Worm (Caenorhabditis elegans) whole organism, L2 larva: ENCODE results near the gene clec-149.
A peak's percentile ranks its signal among the peaks of the same experiment; 100 is the strongest.

Experiments used
- C34F6.9 ChIP-seq: fragments of 150-350 bp; optimal IDR thresholded peaks from 2 replicates; lab custom pipeline; 2014; ENCODE audit warnings: missing biosample characterization, missing genetic modification characterization
- F13H6.1 ChIP-seq: sonication (generic microtip); optimal IDR thresholded peaks from 2 replicates; lab custom pipeline; 2016; ENCODE audit warnings: missing genetic modification characterization, missing compliant biosample characterization
- Y55F3AM.14 ChIP-seq: fragments of 200-800 bp; sonication (Bioruptor generic); optimal IDR thresholded peaks from 2 replicates; lab custom pipeline; 2018; ENCODE audit warnings: mild to moderate bottlenecking, missing genetic modification characterization, missing compliant biosample characterization
- alr-1 ChIP-seq: fragments of 150-350 bp; optimal IDR thresholded peaks from 2 replicates; lab custom pipeline; 2014; ENCODE audit warnings: missing biosample characterization, missing genetic modification characterization
- aly-2 ChIP-seq: fragments of 150-350 bp; optimal IDR thresholded peaks from 2 replicates; lab custom pipeline; 2014; ENCODE audit warnings: missing biosample characterization, missing genetic modification characterization
- ama-1 ChIP-seq: fragments of 150-350 bp; optimal IDR thresholded peaks from 2 replicates; lab custom pipeline; 2018; ENCODE audit warnings: inconsistent platforms
- blmp-1 ChIP-seq: sonication (generic microtip); optimal IDR thresholded peaks from 2 replicates; lab custom pipeline; 2017; ENCODE audit warnings: missing genetic modification characterization, mild to moderate bottlenecking, missing compliant biosample characterization, antibody characterized with exemption, moderate library complexity; ENCODE audit not compliant: insufficient read depth
- ceh-82 ChIP-seq: fragments of 150-350 bp; optimal IDR thresholded peaks from 2 replicates; lab custom pipeline; 2014; ENCODE audit warnings: missing biosample characterization, missing genetic modification characterization
- dmd-4 ChIP-seq: sonication (generic microtip); optimal IDR thresholded peaks from 2 replicates; lab custom pipeline; 2017; ENCODE audit warnings: missing biosample characterization, missing genetic modification characterization
- elt-1 ChIP-seq: fragments of 150-350 bp; optimal IDR thresholded peaks from 2 replicates; lab custom pipeline; 2014; ENCODE audit warnings: missing biosample characterization, missing genetic modification characterization
- fos-1 ChIP-seq: fragments of 150-350 bp; optimal IDR thresholded peaks from 2 replicates; lab custom pipeline; 2014; ENCODE audit warnings: missing biosample characterization, missing genetic modification characterization
- gmeb-1 ChIP-seq: fragments of 150-350 bp; optimal IDR thresholded peaks from 2 replicates; lab custom pipeline; 2014; ENCODE audit warnings: missing biosample characterization, missing genetic modification characterization
- lin-11 ChIP-seq: fragments of 150-350 bp; sonication (generic microtip); optimal IDR thresholded peaks from 2 replicates; lab custom pipeline; 2014; ENCODE audit warnings: missing biosample characterization, missing genetic modification characterization, inconsistent platforms, mixed read lengths
- lin-13 ChIP-seq: fragments of 150-350 bp; optimal IDR thresholded peaks from 2 replicates; lab custom pipeline; 2014; ENCODE audit warnings: missing biosample characterization, missing genetic modification reagents, missing genetic modification characterization
- lin-39 ChIP-seq: fragments of 150-350 bp; optimal IDR thresholded peaks from 2 replicates; lab custom pipeline; 2014; ENCODE audit warnings: missing biosample characterization, missing genetic modification reagents, missing genetic modification characterization
- lsy-2 ChIP-seq, 2 experiments: fragments of 150-350 bp in 1 of 2; sonication (generic microtip) in 1 of 2; optimal IDR thresholded peaks; 2 replicates each; lab custom pipeline; 2014 to 2017; ENCODE audit warnings: missing biosample characterization in 2 of 2, missing genetic modification characterization in 2 of 2
- mab-5 ChIP-seq: fragments of 150-350 bp; optimal IDR thresholded peaks from 2 replicates; lab custom pipeline; 2014; ENCODE audit warnings: missing biosample characterization, missing genetic modification characterization
- mbf-1 ChIP-seq: sonication (generic microtip); optimal IDR thresholded peaks from 2 replicates; lab custom pipeline; 2017; ENCODE audit warnings: missing biosample characterization, missing genetic modification characterization
- mdl-1 ChIP-seq, 2 experiments: fragments of 150-350 bp in 1 of 2; sonication (generic microtip) in 1 of 2; optimal IDR thresholded peaks; 2 replicates each; lab custom pipeline; 2017; ENCODE audit warnings: missing biosample characterization in 2 of 2, missing genetic modification characterization in 2 of 2
- nhr-10 ChIP-seq: sonication (generic microtip); optimal IDR thresholded peaks from 2 replicates; lab custom pipeline; 2017; ENCODE audit warnings: missing biosample characterization, missing genetic modification characterization
- nhr-11 ChIP-seq: fragments of 150-350 bp; optimal IDR thresholded peaks from 2 replicates; lab custom pipeline; 2014; ENCODE audit warnings: missing biosample characterization, missing genetic modification characterization
- nhr-12 ChIP-seq: fragments of 150-350 bp; optimal IDR thresholded peaks from 2 replicates; lab custom pipeline; 2014; ENCODE audit warnings: missing biosample characterization, missing genetic modification characterization
- nhr-23 ChIP-seq: fragments of 150-350 bp; optimal IDR thresholded peaks from 2 replicates; lab custom pipeline; 2014; ENCODE audit warnings: missing biosample characterization, missing genetic modification reagents, missing genetic modification characterization
- nhr-237 ChIP-seq: fragments of 150-350 bp; optimal IDR thresholded peaks from 2 replicates; lab custom pipeline; 2014; ENCODE audit warnings: missing biosample characterization, missing genetic modification characterization
- nhr-25 ChIP-seq: fragments of 150-350 bp; sonication (generic microtip); optimal IDR thresholded peaks from 3 replicates; lab custom pipeline; 2014; ENCODE audit warnings: missing biosample characterization, missing genetic modification characterization
- nhr-77 ChIP-seq: fragments of 150-350 bp; optimal IDR thresholded peaks from 2 replicates; lab custom pipeline; 2014; ENCODE audit warnings: missing biosample characterization, missing genetic modification characterization
- peb-1 ChIP-seq: fragments of 150-350 bp; optimal IDR thresholded peaks from 2 replicates; lab custom pipeline; 2014; ENCODE audit warnings: missing biosample characterization, missing genetic modification characterization
- sem-4 ChIP-seq: fragments of 150-350 bp; optimal IDR thresholded peaks from 2 replicates; lab custom pipeline; 2014; ENCODE audit warnings: missing biosample characterization, missing genetic modification reagents, missing genetic modification characterization
- skn-1 ChIP-seq: sonication (generic microtip); optimal IDR thresholded peaks from 2 replicates; lab custom pipeline; 2017; ENCODE audit warnings: missing biosample characterization, missing genetic modification characterization
- sma-3 ChIP-seq: sonication (generic microtip); optimal IDR thresholded peaks from 2 replicates; lab custom pipeline; 2016; ENCODE audit warnings: missing genetic modification reagents, missing genetic modification characterization, missing compliant biosample characterization
- sma-9 ChIP-seq, 2 experiments: fragments of 150-350 bp in 1 of 2; sonication (generic microtip) in 1 of 2; optimal IDR thresholded peaks; 2 replicates each; lab custom pipeline; 2014 to 2016; ENCODE audit warnings: missing genetic modification characterization in 2 of 2, mild to moderate bottlenecking in 1 of 2, missing biosample characterization in 1 of 2, missing compliant biosample characterization in 1 of 2, missing genetic modification reagents in 1 of 2, moderate library complexity in 1 of 2
- snpc-4 ChIP-seq: fragments of 150-350 bp; optimal IDR thresholded peaks from 2 replicates; lab custom pipeline; 2014; ENCODE audit warnings: missing biosample characterization, missing genetic modification characterization
- unc-55 ChIP-seq: fragments of 150-350 bp; sonication (generic microtip); optimal IDR thresholded peaks from 3 replicates; lab custom pipeline; 2014; ENCODE audit warnings: missing biosample characterization, missing genetic modification reagents, missing genetic modification characterization
- unc-62 ChIP-seq: fragments of 150-350 bp; optimal IDR thresholded peaks from 2 replicates; lab custom pipeline; 2014; ENCODE audit warnings: missing biosample characterization, missing genetic modification reagents, missing genetic modification characterization
- zag-1 ChIP-seq: fragments of 150-350 bp; optimal IDR thresholded peaks from 2 replicates; lab custom pipeline; 2014; ENCODE audit warnings: missing biosample characterization, missing genetic modification characterization
- ztf-1 ChIP-seq: fragments of 200-800 bp; sonication (Bioruptor generic); conservative IDR thresholded peaks from 2 replicates; pipeline ENCODE4 v1.3.6; 2022; ENCODE audit warnings: missing genetic modification characterization, missing compliant biosample characterization
- ztf-11 ChIP-seq: sonication (generic microtip); optimal IDR thresholded peaks from 2 replicates; lab custom pipeline; 2017; ENCODE audit warnings: missing biosample characterization, missing genetic modification characterization
- ztf-4 ChIP-seq: fragments of 150-350 bp; optimal IDR thresholded peaks from 2 replicates; lab custom pipeline; 2014; ENCODE audit warnings: missing biosample characterization, missing genetic modification characterization

The clec-149 gene

DNA sequence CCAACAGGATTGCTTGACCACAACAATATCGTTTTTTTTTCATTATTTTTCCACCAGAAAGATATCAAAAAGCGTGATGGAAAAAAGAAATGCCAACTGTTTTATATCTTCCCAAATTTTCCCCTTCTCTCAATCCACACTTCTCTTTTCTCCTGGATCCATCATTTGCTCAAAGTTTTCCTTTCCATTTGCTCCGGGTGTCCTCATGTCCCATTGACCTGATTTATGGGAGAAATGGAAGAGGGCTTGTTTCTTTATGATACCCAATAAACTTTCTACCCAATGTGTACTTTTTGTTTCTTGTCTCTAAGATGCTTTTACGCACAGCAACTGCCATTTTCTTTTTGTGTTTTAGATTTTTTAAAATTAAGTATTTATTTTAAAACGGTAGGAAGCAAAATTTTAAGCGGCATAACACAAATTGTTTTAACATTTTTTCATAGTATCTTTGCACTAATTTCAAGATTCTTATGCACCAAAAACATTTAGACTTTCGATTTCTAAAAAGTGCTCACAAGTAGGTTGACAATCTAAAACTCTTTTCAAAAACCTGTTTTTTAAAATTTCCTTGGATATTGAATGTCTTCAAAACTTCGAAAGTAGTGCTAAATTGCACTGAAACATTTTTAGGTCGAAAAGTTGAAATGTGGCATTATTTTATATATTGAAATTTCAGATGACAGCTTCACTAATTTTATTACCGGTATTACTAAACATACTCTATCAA is at the start of gene clec-149:
clec-149 (plus strand) TSS at position 677 of the 727 bp plus-strand sequence.
- no peak for TF ChIP-seq ztf-4
- TF ChIP-seq zag-1 (tag; lab: Kevin White, UChicago): no peak
- TF ChIP-seq lsy-2 (tag; optimal IDR thresholded peaks at IDR 0.05; lab: Kevin White, UChicago): peak in 1 of 2 experiments; percentile 25
- TF ChIP-seq Y55F3AM.14: no peak
- TF ChIP-seq F13H6.1: no peak
- TF ChIP-seq lin-13 (GFP tag; lab: Kevin White, UChicago): no peak
- no peak for TF ChIP-seq ama-1 (lab: Kevin White, UChicago)
- no peak for TF ChIP-seq ztf-1 (GFP tag; lab: Robert Waterston, UW)
- TF ChIP-seq nhr-12 (tag; lab: Kevin White, UChicago): no peak
- TF ChIP-seq sem-4: no peak
- no peak for TF ChIP-seq nhr-10 (tag; lab: Kevin White, UChicago)
- no peak for TF ChIP-seq ceh-82
- no peak for TF ChIP-seq mbf-1 (tag; lab: Kevin White, UChicago)
- no peak for TF ChIP-seq blmp-1
- peak; percentile 33 for TF ChIP-seq mab-5 (tag; lab: Kevin White, UChicago)
- no peak for TF ChIP-seq dmd-4 (tag; lab: Kevin White, UChicago)
- TF ChIP-seq nhr-77: no peak
- TF ChIP-seq skn-1 (tag; lab: Kevin White, UChicago): no peak
- no peak for TF ChIP-seq alr-1
- TF ChIP-seq nhr-11 (tag; lab: Kevin White, UChicago): no peak
- TF ChIP-seq C34F6.9 (tag; lab: Kevin White, UChicago): peak; percentile 22
- no peak for TF ChIP-seq unc-55 (GFP tag; lab: Kevin White, UChicago)
- TF ChIP-seq sma-9 (GFP tag; optimal IDR thresholded peaks at IDR 0.05; lab: Kevin White, UChicago): peak; percentile 13
- no peak for TF ChIP-seq sma-9 (tag; optimal IDR thresholded peaks at IDR 0.05; lab: Kevin White, UChicago)
- TF ChIP-seq unc-62 (GFP tag; lab: Kevin White, UChicago): no peak

DNA sequence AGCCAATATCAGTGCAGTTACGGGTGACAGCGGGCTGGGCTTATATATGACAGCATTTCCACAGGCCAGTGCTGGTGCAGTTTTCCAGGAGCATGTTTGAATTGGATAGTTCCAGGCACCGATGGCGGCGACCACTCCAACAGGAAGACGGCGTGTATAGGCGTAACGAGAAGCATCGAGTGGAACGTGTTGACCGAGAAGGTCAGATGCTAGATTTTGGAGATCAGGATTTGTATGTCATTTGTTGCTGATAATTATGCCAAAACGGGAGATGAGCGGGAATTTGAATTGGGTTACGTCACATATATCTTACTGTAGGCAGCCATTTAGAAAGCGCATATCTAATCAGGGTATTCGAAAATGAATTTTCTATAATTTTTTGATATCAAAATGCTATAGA is 47.6 kb upstream of the clec-149 start:
- TF ChIP-seq elt-1 (no peak), snpc-4 (tag; lab: Kevin White, UChicago) (no peak), ceh-82 (no peak), unc-62 (GFP tag; lab: Kevin White, UChicago) (no peak), nhr-237 (tag; lab: Kevin White, UChicago) (no peak), ztf-4 (no peak), mbf-1 (tag; lab: Kevin White, UChicago) (no peak), nhr-23 (tag; lab: Kevin White, UChicago) (no peak), nhr-25 (tag; lab: Kevin White, UChicago) (no peak), lin-11 (no peak), lin-39 (tag; lab: Kevin White, UChicago) (no peak), mdl-1 (tag; optimal IDR thresholded peaks at IDR 0.05; lab: Kevin White, UChicago) (no peak), peb-1 (tag; lab: Kevin White, UChicago) (no peak), dmd-4 (tag; lab: Kevin White, UChicago) (no peak), alr-1 (no peak)
- TF ChIP-seq, all 48 proteins: peak for 0

ce11 chrIII:778771-779170 is 44.3 kb upstream of the clec-149 start, which contains the start of gene alh-11:
TSS of gene alh-11 (minus strand) at chrIII:778871.
- no peak for TF ChIP-seq fos-1 (tag; lab: Kevin White, UChicago)
- no peak for TF ChIP-seq sma-3 (GFP tag; lab: Kevin White, UChicago)
- TF ChIP-seq aly-2 (tag; lab: Kevin White, UChicago): no peak
- no peak for TF ChIP-seq nhr-12 (tag; lab: Kevin White, UChicago)
- no peak for TF ChIP-seq gmeb-1 (tag; lab: Kevin White, UChicago)
- TF ChIP-seq ztf-11 (tag; lab: Kevin White, UChicago): no peak
- TF ChIP-seq sma-9 (GFP tag; optimal IDR thresholded peaks at IDR 0.05; lab: Kevin White, UChicago): no peak
- no peak for TF ChIP-seq sma-9 (tag; optimal IDR thresholded peaks at IDR 0.05; lab: Kevin White, UChicago)
- TF ChIP-seq nhr-25 (tag; lab: Kevin White, UChicago): no peak
- no peak for TF ChIP-seq Y55F3AM.14
- no peak for TF ChIP-seq nhr-10 (tag; lab: Kevin White, UChicago)
- no peak for TF ChIP-seq lsy-2 (tag; optimal IDR thresholded peaks at IDR 0.05; lab: Kevin White, UChicago)
- no peak for TF ChIP-seq unc-55 (GFP tag; lab: Kevin White, UChicago)
